Worm (Caenorhabditis elegans) whole organism, L2 larva: ENCODE results near the gene col-170.

Experiments
- C34F6.9 ChIP-seq: fragments of 150-350 bp; optimal IDR thresholded peaks from 2 replicates; lab custom pipeline; 2014; ENCODE audit warnings: missing biosample characterization, missing genetic modification characterization
- F13H6.1 ChIP-seq: sonication (generic microtip); optimal IDR thresholded peaks from 2 replicates; lab custom pipeline; 2016; ENCODE audit warnings: missing genetic modification characterization, missing compliant biosample characterization
- R02D3.7 ChIP-seq: fragments of 150-350 bp; optimal IDR thresholded peaks from 2 replicates; lab custom pipeline; 2014; ENCODE audit warnings: missing biosample characterization, missing genetic modification characterization
- Y55F3AM.14 ChIP-seq: fragments of 200-800 bp; sonication (Bioruptor generic); optimal IDR thresholded peaks from 2 replicates; lab custom pipeline; 2018; ENCODE audit warnings: mild to moderate bottlenecking, missing genetic modification characterization, missing compliant biosample characterization
- blmp-1 ChIP-seq: sonication (generic microtip); optimal IDR thresholded peaks from 2 replicates; lab custom pipeline; 2017; ENCODE audit warnings: missing genetic modification characterization, mild to moderate bottlenecking, missing compliant biosample characterization, antibody characterized with exemption, moderate library complexity; ENCODE audit not compliant: insufficient read depth
- ceh-16 ChIP-seq: fragments of 150-350 bp; optimal IDR thresholded peaks from 2 replicates; lab custom pipeline; 2014; ENCODE audit warnings: missing biosample characterization, missing genetic modification characterization
- crh-2 ChIP-seq: sonication (generic microtip); optimal IDR thresholded peaks from 2 replicates; lab custom pipeline; 2017; ENCODE audit warnings: missing biosample characterization, missing genetic modification characterization
- dmd-4 ChIP-seq: sonication (generic microtip); optimal IDR thresholded peaks from 2 replicates; lab custom pipeline; 2017; ENCODE audit warnings: missing biosample characterization, missing genetic modification characterization
- egl-27 ChIP-seq: sonication (generic microtip); optimal IDR thresholded peaks from 3 replicates; lab custom pipeline; 2017; ENCODE audit warnings: missing biosample characterization, missing genetic modification reagents, missing genetic modification characterization
- elt-1 ChIP-seq: fragments of 150-350 bp; optimal IDR thresholded peaks from 2 replicates; lab custom pipeline; 2014; ENCODE audit warnings: missing biosample characterization, missing genetic modification characterization
- elt-3 ChIP-seq: sonication (generic microtip); optimal IDR thresholded peaks from 2 replicates; lab custom pipeline; 2017; ENCODE audit warnings: missing biosample characterization, missing genetic modification characterization
- fos-1 ChIP-seq: fragments of 150-350 bp; optimal IDR thresholded peaks from 2 replicates; lab custom pipeline; 2014; ENCODE audit warnings: missing biosample characterization, missing genetic modification characterization
- gmeb-1 ChIP-seq: fragments of 150-350 bp; optimal IDR thresholded peaks from 2 replicates; lab custom pipeline; 2014; ENCODE audit warnings: missing biosample characterization, missing genetic modification characterization
- lin-11 ChIP-seq: fragments of 150-350 bp; sonication (generic microtip); optimal IDR thresholded peaks from 2 replicates; lab custom pipeline; 2014; ENCODE audit warnings: missing biosample characterization, missing genetic modification characterization, inconsistent platforms, mixed read lengths
- lin-13 ChIP-seq: fragments of 150-350 bp; optimal IDR thresholded peaks from 2 replicates; lab custom pipeline; 2014; ENCODE audit warnings: missing biosample characterization, missing genetic modification reagents, missing genetic modification characterization
- lsy-2 ChIP-seq, 2 experiments: fragments of 150-350 bp in 1 of 2; sonication (generic microtip) in 1 of 2; optimal IDR thresholded peaks; 2 replicates each; lab custom pipeline; 2014 to 2017; ENCODE audit warnings: missing biosample characterization in 2 of 2, missing genetic modification characterization in 2 of 2
- mdl-1 ChIP-seq, 2 experiments: fragments of 150-350 bp in 1 of 2; sonication (generic microtip) in 1 of 2; optimal IDR thresholded peaks; 2 replicates each; lab custom pipeline; 2017; ENCODE audit warnings: missing biosample characterization in 2 of 2, missing genetic modification characterization in 2 of 2
- nhr-10 ChIP-seq: sonication (generic microtip); optimal IDR thresholded peaks from 2 replicates; lab custom pipeline; 2017; ENCODE audit warnings: missing biosample characterization, missing genetic modification characterization
- nhr-12 ChIP-seq: fragments of 150-350 bp; optimal IDR thresholded peaks from 2 replicates; lab custom pipeline; 2014; ENCODE audit warnings: missing biosample characterization, missing genetic modification characterization
- nhr-129 ChIP-seq: fragments of 150-350 bp; optimal IDR thresholded peaks from 2 replicates; lab custom pipeline; 2014; ENCODE audit warnings: missing biosample characterization, missing genetic modification characterization
- nhr-21 ChIP-seq: fragments of 150-350 bp; optimal IDR thresholded peaks from 2 replicates; lab custom pipeline; 2014; ENCODE audit warnings: missing biosample characterization, missing genetic modification characterization
- nhr-25 ChIP-seq: fragments of 150-350 bp; sonication (generic microtip); optimal IDR thresholded peaks from 3 replicates; lab custom pipeline; 2014; ENCODE audit warnings: missing biosample characterization, missing genetic modification characterization
- nhr-6 ChIP-seq: fragments of 150-350 bp; optimal IDR thresholded peaks from 2 replicates; lab custom pipeline; 2014; ENCODE audit warnings: missing biosample characterization, missing genetic modification characterization
- nhr-77 ChIP-seq: fragments of 150-350 bp; optimal IDR thresholded peaks from 2 replicates; lab custom pipeline; 2014; ENCODE audit warnings: missing biosample characterization, missing genetic modification characterization
- peb-1 ChIP-seq: fragments of 150-350 bp; optimal IDR thresholded peaks from 2 replicates; lab custom pipeline; 2014; ENCODE audit warnings: missing biosample characterization, missing genetic modification characterization
- skn-1 ChIP-seq: sonication (generic microtip); optimal IDR thresholded peaks from 2 replicates; lab custom pipeline; 2017; ENCODE audit warnings: missing biosample characterization, missing genetic modification characterization
- sma-3 ChIP-seq: sonication (generic microtip); optimal IDR thresholded peaks from 2 replicates; lab custom pipeline; 2016; ENCODE audit warnings: missing genetic modification reagents, missing genetic modification characterization, missing compliant biosample characterization
- sma-9 ChIP-seq, 2 experiments: fragments of 150-350 bp in 1 of 2; sonication (generic microtip) in 1 of 2; optimal IDR thresholded peaks; 2 replicates each; lab custom pipeline; 2014 to 2016; ENCODE audit warnings: missing genetic modification characterization in 2 of 2, mild to moderate bottlenecking in 1 of 2, missing biosample characterization in 1 of 2, missing compliant biosample characterization in 1 of 2, missing genetic modification reagents in 1 of 2, moderate library complexity in 1 of 2
- snpc-4 ChIP-seq: fragments of 150-350 bp; optimal IDR thresholded peaks from 2 replicates; lab custom pipeline; 2014; ENCODE audit warnings: missing biosample characterization, missing genetic modification characterization
- unc-55 ChIP-seq: fragments of 150-350 bp; sonication (generic microtip); optimal IDR thresholded peaks from 3 replicates; lab custom pipeline; 2014; ENCODE audit warnings: missing biosample characterization, missing genetic modification reagents, missing genetic modification characterization
- unc-62 ChIP-seq: fragments of 150-350 bp; optimal IDR thresholded peaks from 2 replicates; lab custom pipeline; 2014; ENCODE audit warnings: missing biosample characterization, missing genetic modification reagents, missing genetic modification characterization
- ztf-11 ChIP-seq: sonication (generic microtip); optimal IDR thresholded peaks from 2 replicates; lab custom pipeline; 2017; ENCODE audit warnings: missing biosample characterization, missing genetic modification characterization
- ztf-4 ChIP-seq: fragments of 150-350 bp; optimal IDR thresholded peaks from 2 replicates; lab custom pipeline; 2014; ENCODE audit warnings: missing biosample characterization, missing genetic modification characterization

The col-170 gene

DNA sequence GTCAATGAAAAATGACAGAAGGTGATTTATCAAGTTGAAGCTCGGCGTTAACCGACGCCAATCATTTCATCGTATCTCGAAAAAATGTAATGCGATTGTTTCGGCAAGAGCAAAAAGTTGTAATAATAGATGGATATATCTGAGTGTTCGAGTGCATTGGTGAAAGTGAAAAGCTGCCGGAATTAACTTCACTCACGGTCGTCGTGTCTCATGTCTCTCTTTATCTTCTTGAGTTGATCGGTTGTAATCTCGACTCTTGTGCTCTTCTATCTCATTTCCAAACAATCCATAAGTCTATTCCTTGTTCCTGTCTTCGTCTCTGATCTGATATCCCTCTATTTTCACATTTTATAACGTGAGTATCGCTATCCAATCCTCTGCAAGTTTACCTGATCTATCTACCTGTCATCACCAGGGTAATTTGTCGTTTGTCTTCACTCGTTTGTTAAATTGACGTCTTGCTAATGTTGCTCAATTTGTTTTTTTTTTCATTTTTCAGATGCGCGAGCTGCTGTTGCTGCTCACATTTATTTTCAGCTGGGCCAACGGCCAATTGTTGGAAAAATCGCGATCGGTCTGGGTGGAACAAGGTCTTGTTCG, 31.8 kb upstream of the col-170 start, which contains the start of gene cest-16:
Gene cest-16, plus strand, starts transcription at position 302 of the 600 bp plus-strand sequence.
- TF ChIP-seq nhr-129 (peak; percentile 25), ztf-11 (tag; lab: Kevin White, UChicago) (no peak)

DNA sequence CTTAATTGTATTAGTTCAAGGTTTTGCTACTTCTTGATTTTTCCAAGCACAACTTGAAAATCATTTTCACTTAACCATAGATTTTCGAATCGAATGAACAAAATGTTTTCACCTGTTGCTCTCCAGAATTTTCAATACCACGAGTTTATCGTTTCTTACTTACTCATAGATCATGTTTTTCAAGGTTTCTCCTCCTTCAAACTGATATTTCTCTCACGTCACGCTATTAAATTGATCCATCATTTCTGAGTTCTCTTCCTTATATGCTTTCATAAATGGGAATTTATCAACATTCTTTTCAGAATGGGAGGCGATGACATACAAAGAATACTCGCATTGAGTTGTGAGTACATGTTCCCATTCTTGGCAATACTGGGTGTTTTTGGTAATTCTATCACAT, 20.1 kb upstream of the col-170 start, which contains the start of gene npr-38:
Gene npr-38, plus strand, starts transcription at position 301 of the 400 bp plus-strand sequence.
- no peak for TF ChIP-seq lin-13 (GFP tag; lab: Kevin White, UChicago)
- TF ChIP-seq mdl-1 (tag; optimal IDR thresholded peaks at IDR 0.05; lab: Kevin White, UChicago): no peak
- TF ChIP-seq nhr-77 (tag; lab: Kevin White, UChicago): no peak
- TF ChIP-seq sma-3 (GFP tag; lab: Kevin White, UChicago): no peak
- TF ChIP-seq C34F6.9 (tag; lab: Kevin White, UChicago): no peak
- TF ChIP-seq egl-27 (tag; lab: Kevin White, UChicago): no peak
- TF ChIP-seq nhr-21 (tag; lab: Kevin White, UChicago): no peak
- no peak for TF ChIP-seq unc-62 (GFP tag; lab: Kevin White, UChicago)
- no peak for TF ChIP-seq nhr-6 (tag; lab: Kevin White, UChicago)
- TF ChIP-seq lin-11 (tag; lab: Kevin White, UChicago): no peak
- TF ChIP-seq elt-3 (tag; lab: Kevin White, UChicago): no peak
- no peak for TF ChIP-seq Y55F3AM.14 (GFP tag; lab: Kevin White, UChicago)
- TF ChIP-seq ztf-4 (tag; lab: Kevin White, UChicago): no peak
- TF ChIP-seq snpc-4 (tag; lab: Kevin White, UChicago): no peak
- TF ChIP-seq nhr-129: no peak
- no peak for TF ChIP-seq dmd-4

DNA sequence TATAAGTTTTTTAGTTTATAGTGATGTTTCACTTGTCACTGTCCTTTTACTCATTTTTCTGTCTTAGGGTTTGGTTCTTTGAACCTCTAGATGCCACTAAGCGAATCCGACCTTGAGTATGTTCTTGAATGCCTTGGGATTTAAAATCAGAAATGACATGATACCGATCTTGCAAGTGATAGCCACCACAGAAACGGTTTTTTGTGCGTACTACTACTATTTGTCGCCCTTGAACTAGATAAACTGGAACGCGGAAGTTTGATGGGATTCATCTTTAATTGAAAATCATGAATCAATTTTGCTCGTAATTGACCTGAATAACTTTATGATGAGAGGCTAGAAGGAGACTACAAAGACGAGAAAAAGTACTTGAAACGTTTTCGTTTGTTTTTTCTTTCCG, 12.7 kb upstream of the col-170 start:
- TF ChIP-seq sma-3 (GFP tag; lab: Kevin White, UChicago): peak; percentile 21
- no peak for TF ChIP-seq peb-1
- no peak for TF ChIP-seq unc-55
- TF ChIP-seq fos-1 (tag; lab: Kevin White, UChicago): peak; percentile 28
- TF ChIP-seq skn-1: no peak
- TF ChIP-seq sma-9 (GFP tag; optimal IDR thresholded peaks at IDR 0.05; lab: Kevin White, UChicago): peak; percentile 81
- TF ChIP-seq sma-9 (tag; optimal IDR thresholded peaks at IDR 0.05; lab: Kevin White, UChicago): no peak
- TF ChIP-seq ceh-16 (tag; lab: Kevin White, UChicago): peak; percentile 28
- TF ChIP-seq egl-27 (tag; lab: Kevin White, UChicago): peak; percentile 43
- TF ChIP-seq elt-3 (tag; lab: Kevin White, UChicago): no peak

- TF ChIP-seq peb-1 (no peak), F13H6.1 (tag; lab: Kevin White, UChicago) (no peak), gmeb-1 (tag; lab: Kevin White, UChicago) (no peak), sma-3 (GFP tag; lab: Kevin White, UChicago) (no peak), egl-27 (tag; lab: Kevin White, UChicago) (no peak), nhr-10 (no peak), lsy-2 (tag; optimal IDR thresholded peaks at IDR 0.05; lab: Kevin White, UChicago) (no peak), nhr-129 (no peak), blmp-1 (no peak), nhr-12 (tag; lab: Kevin White, UChicago) (no peak)
These were observed 12.0 kb upstream of the col-170 start, which contains the start of gene chtb-3 for ce11 chrX:6319546-6319945. chtb-3 (minus strand) TSS chrX:6319646.

ce11 chrX:6320887-6321286, 10.6 kb upstream of the col-170 start:
- TF ChIP-seq R02D3.7 (no peak), sma-9 (GFP tag; optimal IDR thresholded peaks at IDR 0.05; lab: Kevin White, UChicago) (peak; percentile 9), sma-9 (tag; optimal IDR thresholded peaks at IDR 0.05; lab: Kevin White, UChicago) (no peak), nhr-25 (peak; percentile 81), lsy-2 (tag; optimal IDR thresholded peaks at IDR 0.05; lab: Kevin White, UChicago) (no peak), elt-1 (no peak), sma-3 (GFP tag; lab: Kevin White, UChicago) (peak; percentile 18), crh-2 (peak; percentile 25), unc-55 (no peak), nhr-21 (tag; lab: Kevin White, UChicago) (peak; percentile 13), blmp-1 (peak; percentile 69), fos-1 (tag; lab: Kevin White, UChicago) (peak; percentile 22), elt-3 (tag; lab: Kevin White, UChicago) (no peak), ceh-16 (tag; lab: Kevin White, UChicago) (peak; percentile 41), egl-27 (tag; lab: Kevin White, UChicago) (peak; percentile 58)
